Fruit fly (Drosophila melanogaster): ENCODE measurements around the gene Nepl8.

- TF ChIP-seq CG8478 (optimal IDR thresholded peaks at IDR 0.05): no peak
- no peak for TF ChIP-seq CTCF (optimal IDR thresholded peaks at IDR 0.05)
Measured at dm6 chr2L:16485643-16486000, 2.3 kb upstream of the Nepl8 start, which contains the start of gene dac.

Measured in S2 (cell line).